Worm (Caenorhabditis elegans) whole organism, late embryonic: Measurements from ENCODE around the gene lfi-1.

Source experiments
- C38D4.7 ChIP-seq: fragments of 200-800 bp; sonication (Bioruptor generic); optimal IDR thresholded peaks from 2 replicates; lab custom pipeline; 2018; ENCODE audit warnings: mild to moderate bottlenecking, missing genetic modification characterization, moderate library complexity, missing compliant biosample characterization
- K09A11.1 ChIP-seq: sonication (generic microtip); optimal IDR thresholded peaks from 2 replicates; lab custom pipeline; 2017; ENCODE audit warnings: antibody characterized with exemption, mild to moderate bottlenecking, missing genetic modification characterization, missing compliant biosample characterization; ENCODE audit not compliant: insufficient read depth
- ahr-1 ChIP-seq: sonication (generic microtip); optimal IDR thresholded peaks from 2 replicates; lab custom pipeline; 2016; ENCODE audit warnings: missing genetic modification characterization, missing compliant biosample characterization
- ama-1 ChIP-seq: fragments of 150-350 bp; optimal IDR thresholded peaks from 2 replicates; lab custom pipeline; 2014
- ceh-14 ChIP-seq: sonication (generic microtip); optimal IDR thresholded peaks from 2 replicates; lab custom pipeline; 2016; ENCODE audit warnings: missing genotype, missing genetic modification characterization, missing compliant biosample characterization
- ceh-19 ChIP-seq: fragments of 200-800 bp; sonication (Bioruptor generic); optimal IDR thresholded peaks from 2 replicates; lab custom pipeline; 2018; ENCODE audit warnings: mild to moderate bottlenecking, missing genetic modification characterization, missing compliant biosample characterization
- ceh-2 ChIP-seq: sonication (generic microtip); optimal IDR thresholded peaks from 2 replicates; lab custom pipeline; 2016; ENCODE audit warnings: missing genotype, missing genetic modification characterization, missing compliant biosample characterization
- ceh-34 ChIP-seq: sonication (generic microtip); optimal IDR thresholded peaks from 2 replicates; lab custom pipeline; 2016; ENCODE audit warnings: mild to moderate bottlenecking, missing genetic modification characterization, missing compliant biosample characterization
- ceh-6 ChIP-seq: fragments of 200-800 bp; sonication (Bioruptor generic); optimal IDR thresholded peaks from 2 replicates; lab custom pipeline; 2018; ENCODE audit warnings: mild to moderate bottlenecking, missing genetic modification characterization, missing compliant biosample characterization
- che-1 ChIP-seq: sonication (generic microtip); optimal IDR thresholded peaks from 2 replicates; lab custom pipeline; 2016; ENCODE audit warnings: mild to moderate bottlenecking, missing genetic modification characterization, missing compliant biosample characterization
- elt-2 ChIP-seq: sonication (generic microtip); optimal IDR thresholded peaks from 2 replicates; lab custom pipeline; 2016; ENCODE audit warnings: missing genetic modification reagents, missing genetic modification characterization, missing compliant biosample characterization
- elt-4 ChIP-seq: sonication (generic microtip); optimal IDR thresholded peaks from 2 replicates; lab custom pipeline; 2016; ENCODE audit warnings: missing genetic modification characterization, missing compliant biosample characterization
- eyg-1 ChIP-seq: sonication (generic microtip); optimal IDR thresholded peaks from 2 replicates; lab custom pipeline; 2016; ENCODE audit warnings: missing genotype, missing genetic modification characterization, missing compliant biosample characterization
- fkh-6 ChIP-seq: sonication (generic microtip); optimal IDR thresholded peaks from 2 replicates; lab custom pipeline; 2016; ENCODE audit warnings: missing genetic modification characterization, missing compliant biosample characterization
- hlh-13 ChIP-seq: fragments of 200-800 bp; sonication (Bioruptor generic); optimal IDR thresholded peaks from 2 replicates; lab custom pipeline; 2018; ENCODE audit warnings: mild to moderate bottlenecking, missing genetic modification characterization, missing compliant biosample characterization
- hlh-30 ChIP-seq: sonication (generic microtip); optimal IDR thresholded peaks from 2 replicates; lab custom pipeline; 2017; ENCODE audit warnings: antibody characterized with exemption, missing genetic modification characterization, missing compliant biosample characterization; ENCODE audit not compliant: insufficient read depth
- hlh-6 ChIP-seq: sonication (generic microtip); optimal IDR thresholded peaks from 2 replicates; lab custom pipeline; 2016; ENCODE audit warnings: missing genotype, missing genetic modification characterization, missing compliant biosample characterization
- hlh-8 ChIP-seq: sonication (generic microtip); optimal IDR thresholded peaks from 2 replicates; lab custom pipeline; 2016; ENCODE audit warnings: missing genotype, missing genetic modification characterization, missing compliant biosample characterization
- lim-6 ChIP-seq: sonication (generic microtip); optimal IDR thresholded peaks from 2 replicates; lab custom pipeline; 2016; ENCODE audit warnings: missing genetic modification characterization, missing compliant biosample characterization
- madf-2 ChIP-seq: sonication (generic microtip); optimal IDR thresholded peaks from 2 replicates; lab custom pipeline; 2017; ENCODE audit warnings: missing genetic modification characterization, missing compliant biosample characterization
- pat-9 ChIP-seq: fragments of 200-800 bp; sonication (Bioruptor generic); optimal IDR thresholded peaks from 2 replicates; lab custom pipeline; 2018; ENCODE audit warnings: mild to moderate bottlenecking, missing genetic modification characterization, moderate library complexity, missing compliant biosample characterization
- pha-4 ChIP-seq: fragments of 150-350 bp; optimal IDR thresholded peaks from 2 replicates; lab custom pipeline; 2018; ENCODE audit warnings: missing biosample characterization, missing genetic modification reagents, missing genetic modification characterization
- rnt-1 ChIP-seq: sonication (generic microtip); optimal IDR thresholded peaks from 2 replicates; lab custom pipeline; 2016; ENCODE audit warnings: missing genetic modification characterization, missing compliant biosample characterization
- sdc-2 ChIP-seq: sonication (generic microtip); optimal IDR thresholded peaks from 2 replicates; lab custom pipeline; 2016; ENCODE audit warnings: missing genotype, missing genetic modification characterization, missing compliant biosample characterization
- sox-4 ChIP-seq: sonication (generic microtip); optimal IDR thresholded peaks from 2 replicates; lab custom pipeline; 2017; ENCODE audit warnings: mild to moderate bottlenecking, missing genetic modification characterization, inconsistent platforms, missing compliant biosample characterization
- tbx-2 ChIP-seq: sonication (generic microtip); optimal IDR thresholded peaks from 2 replicates; lab custom pipeline; 2016; ENCODE audit warnings: missing genetic modification characterization, missing compliant biosample characterization
- tbx-7 ChIP-seq: sonication (generic microtip); optimal IDR thresholded peaks from 2 replicates; lab custom pipeline; 2016; ENCODE audit warnings: missing genotype, missing genetic modification characterization, missing compliant biosample characterization
- unc-3 ChIP-seq, 2 experiments: fragments of 200-800 bp in 1 of 2; sonication (Bioruptor generic) in 1 of 2; sonication (generic microtip) in 1 of 2; conservative IDR thresholded peaks in 1 of 2; optimal IDR thresholded peaks in 1 of 2; 2 replicates each; pipeline versions ENCODE4 v1.3.6 to Lab custom; 2016 to 2022; ENCODE audit warnings: missing compliant biosample characterization in 2 of 2, missing genetic modification characterization in 2 of 2, missing genetic modification reagents in 1 of 2
- unc-42 ChIP-seq: sonication (generic microtip); optimal IDR thresholded peaks from 2 replicates; lab custom pipeline; 2016; ENCODE audit warnings: missing genotype, missing genetic modification characterization, missing compliant biosample characterization
- zip-5 ChIP-seq: sonication (generic microtip); optimal IDR thresholded peaks from 2 replicates; lab custom pipeline; 2016; ENCODE audit warnings: missing genetic modification characterization, missing compliant biosample characterization

Gene lfi-1

DNA sequence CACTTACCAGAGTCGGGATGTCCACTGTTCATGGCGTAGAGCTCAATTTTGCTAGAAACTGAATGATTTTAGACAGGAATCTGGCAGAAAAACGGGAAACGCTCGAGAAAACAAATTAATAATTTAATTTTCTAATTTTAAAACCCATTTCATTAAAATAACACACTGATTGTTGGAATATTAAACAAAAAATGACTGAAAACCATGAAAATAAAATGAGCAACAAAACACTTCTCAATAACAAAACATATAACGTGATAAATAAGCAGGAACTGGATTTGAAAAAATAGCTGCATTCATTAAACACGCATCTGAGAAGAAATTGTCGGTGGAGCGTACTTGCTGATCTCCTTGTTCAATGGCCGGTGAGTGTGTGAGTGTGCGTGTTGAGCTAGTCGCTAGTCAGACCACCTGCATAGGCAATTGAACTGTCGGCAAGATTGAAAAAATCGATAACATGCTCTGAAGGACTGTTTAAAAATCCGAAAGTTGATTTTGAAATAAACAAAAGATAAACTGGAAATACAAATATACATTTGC lies 21.0 kb downstream of the lfi-1 start, which contains the start of gene ZC8.6:
TSS of gene ZC8.6 (minus strand) at position 51 of the 540 bp plus-strand sequence.
- TF ChIP-seq tbx-7 (tag; lab: Kevin White, UChicago): no peak
- TF ChIP-seq madf-2: no peak
- no peak for TF ChIP-seq elt-4
- TF ChIP-seq ceh-19 (GFP tag; lab: Kevin White, UChicago): no peak
- no peak for TF ChIP-seq eyg-1 (tag; lab: Kevin White, UChicago)
- TF ChIP-seq C38D4.7: no peak
- TF ChIP-seq zip-5 (tag; lab: Kevin White, UChicago): no peak
- TF ChIP-seq sdc-2 (tag; lab: Kevin White, UChicago): peak; percentile 13
- peak; percentile 0 for TF ChIP-seq unc-42 (tag; lab: Kevin White, UChicago)
- TF ChIP-seq ceh-2 (tag; lab: Kevin White, UChicago): no peak
- TF ChIP-seq sox-4 (tag; lab: Kevin White, UChicago): no peak
- no peak for TF ChIP-seq pat-9 (tag; lab: Kevin White, UChicago)
- no peak for TF ChIP-seq tbx-2 (tag; lab: Kevin White, UChicago)
- no peak for TF ChIP-seq ceh-6 (GFP tag; lab: Kevin White, UChicago)
- no peak for TF ChIP-seq pha-4 (tag; lab: Kevin White, UChicago)
- no peak for TF ChIP-seq fkh-6 (tag; lab: Kevin White, UChicago)

ce11 chrX:4998875-4999274 lies 22.2 kb downstream of the lfi-1 start, which contains the start of gene set-30:
set-30 (plus strand) TSS chrX:4999270.
- TF ChIP-seq hlh-6 (tag; lab: Kevin White, UChicago): peak; percentile 26
- TF ChIP-seq sdc-2 (tag; lab: Kevin White, UChicago): peak; percentile 38
- TF ChIP-seq ceh-34 (tag; lab: Kevin White, UChicago): peak; percentile 7
- no peak for TF ChIP-seq hlh-30
- TF ChIP-seq K09A11.1 (tag; lab: Kevin White, UChicago): no peak
- TF ChIP-seq pha-4 (tag; lab: Kevin White, UChicago): no peak

- TF ChIP-seq C38D4.7: no peak
- no peak for TF ChIP-seq elt-2
- TF ChIP-seq hlh-8 (tag; lab: Kevin White, UChicago): no peak
- TF ChIP-seq lim-6: no peak
- TF ChIP-seq elt-4: no peak
- no peak for TF ChIP-seq che-1
- TF ChIP-seq eyg-1 (tag; lab: Kevin White, UChicago): no peak
- no peak for TF ChIP-seq hlh-30
- TF ChIP-seq unc-42 (tag; lab: Kevin White, UChicago): no peak
- no peak for TF ChIP-seq fkh-6 (tag; lab: Kevin White, UChicago)
Measured at ce11 chrX:5004940-5005339, 28.3 kb downstream of the lfi-1 start, which contains the start of gene hsd-2. hsd-2 (plus strand) TSS chrX:5005240.

- TF ChIP-seq elt-2: peak; percentile 41
- no peak for TF ChIP-seq ahr-1 (tag; lab: Kevin White, UChicago)
Measured at ce11 chrX:5006972-5007371, 30.3 kb downstream of the lfi-1 start.

- no peak for TF ChIP-seq ceh-14 (tag; lab: Kevin White, UChicago)
- no peak for TF ChIP-seq unc-3 (GFP tag; conservative IDR thresholded peaks at IDR 0.05; lab: Robert Waterston, UW)
- no peak for TF ChIP-seq unc-3 (tag; optimal IDR thresholded peaks at IDR 0.05; lab: Kevin White, UChicago)
- TF ChIP-seq ama-1 (lab: Kevin White, UChicago): no peak
Measured at ce11 chrX:5009000-5009399, 32.4 kb downstream of the lfi-1 start, which contains the start of gene hsd-3. hsd-3 (plus strand) TSS chrX:5009300.

DNA sequence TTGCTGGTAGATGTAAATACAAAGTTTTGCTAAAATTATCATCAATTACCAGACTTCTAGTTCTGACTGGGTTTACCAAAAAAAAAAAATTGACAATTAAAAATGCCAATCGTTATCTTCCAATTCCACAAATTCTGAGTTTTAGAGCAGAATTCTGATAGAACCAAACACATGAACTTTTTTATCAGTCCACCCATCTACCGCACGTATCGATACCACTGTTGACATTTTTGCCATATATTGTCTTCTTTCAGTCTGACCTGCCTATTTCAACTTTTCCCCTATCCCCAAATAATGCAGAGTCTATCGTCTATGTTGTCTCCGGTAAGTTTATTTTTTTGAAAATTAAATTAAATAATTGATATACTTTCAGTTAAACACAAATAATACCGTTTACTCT lies 37.2 kb downstream of the lfi-1 start, which contains the start of gene ZC449.7:
TSS of gene ZC449.7 (plus strand) at position 249 of the 400 bp plus-strand sequence.
- no peak for TF ChIP-seq hlh-13 (GFP tag; lab: Kevin White, UChicago)
- no peak for TF ChIP-seq rnt-1 (tag; lab: Kevin White, UChicago)
